Worm (Caenorhabditis elegans) whole organism, L4 larva: Measurements from ENCODE around the gene pst-2.

Experiments used
- D1046.2 ChIP-seq: fragments of 200-800 bp; sonication (Bioruptor generic); IDR thresholded peaks from 2 replicates; pipeline ENCODE4 v1.3.6; 2022; ENCODE audit warnings: missing genetic modification characterization, missing compliant biosample characterization
- F37D6.2 ChIP-seq: sonication (generic microtip); optimal IDR thresholded peaks from 2 replicates; lab custom pipeline; 2016; ENCODE audit warnings: mild to moderate bottlenecking, missing genetic modification characterization, missing compliant biosample characterization
- F44E2.7 ChIP-seq: fragments of 200-800 bp; sonication (Bioruptor generic); IDR thresholded peaks from 2 replicates; pipeline ENCODE4 v2.1.2; 2022; ENCODE audit warnings: missing genetic modification characterization, missing compliant biosample characterization
- R02D3.7 ChIP-seq: fragments of 150-350 bp; sonication (generic microtip); optimal IDR thresholded peaks from 3 replicates; lab custom pipeline; 2014; ENCODE audit warnings: missing biosample characterization, missing genetic modification characterization
- T20F7.1 ChIP-seq: fragments of 200-800 bp; sonication (Bioruptor generic); optimal IDR thresholded peaks from 2 replicates; lab custom pipeline; 2018; ENCODE audit warnings: mild to moderate bottlenecking, missing genetic modification characterization, missing compliant biosample characterization
- Y105C5A.15 ChIP-seq: fragments of 200-800 bp; sonication (Bioruptor generic); IDR thresholded peaks from 2 replicates; pipeline ENCODE4 v1.3.6; 2022; ENCODE audit warnings: missing genetic modification characterization, missing compliant biosample characterization
- Y5F2A.4 ChIP-seq: fragments of 200-800 bp; sonication (Bioruptor generic); optimal IDR thresholded peaks from 2 replicates; lab custom pipeline; 2018; ENCODE audit warnings: mild to moderate bottlenecking, missing genetic modification characterization, missing compliant biosample characterization
- Y75B8A.6 ChIP-seq: fragments of 200-800 bp; sonication (Bioruptor generic); IDR thresholded peaks from 2 replicates; pipeline ENCODE4 v1.3.6; 2022; ENCODE audit warnings: missing genetic modification reagents, missing genetic modification characterization, missing compliant biosample characterization
- aha-1 ChIP-seq: fragments of 150-350 bp; peaks from one replicate; lab custom pipeline; 2014; ENCODE audit warnings: missing biosample characterization, missing genetic modification characterization
- arid-1 ChIP-seq: fragments of 200-800 bp; sonication (Bioruptor generic); conservative IDR thresholded peaks from 2 replicates; pipeline ENCODE4 v1.3.6; 2022; ENCODE audit warnings: missing genetic modification reagents, missing genetic modification characterization, missing compliant biosample characterization
- ceh-20 ChIP-seq: fragments of 200-800 bp; sonication (Bioruptor generic); IDR thresholded peaks from 2 replicates; pipeline ENCODE4 v1.3.6; 2022; ENCODE audit warnings: missing genetic modification reagents, missing genetic modification characterization, missing compliant biosample characterization
- ceh-62 ChIP-seq: sonication (generic microtip); optimal IDR thresholded peaks from 2 replicates; lab custom pipeline; 2017; ENCODE audit warnings: missing biosample characterization, missing genetic modification characterization
- ctbp-1 ChIP-seq: fragments of 200-800 bp; sonication (Bioruptor generic); IDR thresholded peaks from 2 replicates; pipeline ENCODE4 v1.3.6; 2022; ENCODE audit warnings: missing genetic modification reagents, missing genetic modification characterization, missing compliant biosample characterization
- daf-12 ChIP-seq: fragments of 150-350 bp; optimal IDR thresholded peaks from 2 replicates; lab custom pipeline; 2014; ENCODE audit warnings: missing biosample characterization, missing genetic modification reagents, missing genetic modification characterization
- daf-8 ChIP-seq: fragments of 200-800 bp; sonication (Bioruptor generic); IDR thresholded peaks from 2 replicates; pipeline ENCODE4 v1.3.6; 2022; ENCODE audit warnings: missing genetic modification characterization, missing compliant biosample characterization
- dmd-6 ChIP-seq: fragments of 200-800 bp; sonication (Bioruptor generic); IDR thresholded peaks from 2 replicates; pipeline ENCODE4 v1.3.6; 2022; ENCODE audit warnings: missing genetic modification reagents, missing genetic modification characterization, missing compliant biosample characterization
- dmd-8 ChIP-seq: fragments of 200-800 bp; sonication (Bioruptor generic); IDR thresholded peaks from 2 replicates; pipeline ENCODE4 v1.3.6; 2022; ENCODE audit warnings: missing genetic modification characterization, missing compliant biosample characterization
- egl-43 ChIP-seq: fragments of 200-800 bp; sonication (Bioruptor generic); IDR thresholded peaks from 2 replicates; pipeline ENCODE4 v1.3.6; 2022; ENCODE audit warnings: missing genetic modification reagents, missing genetic modification characterization, missing compliant biosample characterization
- fkh-10 ChIP-seq: fragments of 150-350 bp; optimal IDR thresholded peaks from 2 replicates; lab custom pipeline; 2014; ENCODE audit warnings: missing biosample characterization, missing genetic modification reagents, missing genetic modification characterization
- hlh-11 ChIP-seq: fragments of 200-800 bp; sonication (Bioruptor generic); optimal IDR thresholded peaks from 2 replicates; lab custom pipeline; 2018; ENCODE audit warnings: mild to moderate bottlenecking, missing genetic modification characterization, missing compliant biosample characterization
- hlh-30 ChIP-seq: sonication (generic microtip); optimal IDR thresholded peaks from 2 replicates; lab custom pipeline; 2017; ENCODE audit warnings: antibody characterized with exemption, mild to moderate bottlenecking, missing genetic modification characterization, missing compliant biosample characterization; ENCODE audit not compliant: insufficient read depth
- lin-13 ChIP-seq: fragments of 150-350 bp; optimal IDR thresholded peaks from 2 replicates; lab custom pipeline; 2014; ENCODE audit warnings: missing biosample characterization, missing genetic modification reagents, missing genetic modification characterization
- lin-38 ChIP-seq: fragments of 200-800 bp; sonication (Bioruptor generic); IDR thresholded peaks from 2 replicates; pipeline ENCODE4 v1.3.6; 2022; ENCODE audit warnings: missing genetic modification reagents, missing genetic modification characterization, missing compliant biosample characterization
- lin-39 ChIP-seq: fragments of 150-350 bp; optimal IDR thresholded peaks from 2 replicates; lab custom pipeline; 2014; ENCODE audit warnings: missing biosample characterization, missing genetic modification reagents, missing genetic modification characterization
- madf-9 ChIP-seq: fragments of 200-800 bp; sonication (Bioruptor generic); conservative IDR thresholded peaks from 2 replicates; pipeline ENCODE4 v1.3.6; 2022; ENCODE audit warnings: missing genetic modification reagents, missing genetic modification characterization, missing compliant biosample characterization
- mep-1 ChIP-seq: fragments of 150-350 bp; sonication (generic microtip); optimal IDR thresholded peaks from 3 replicates; lab custom pipeline; 2014; ENCODE audit warnings: missing biosample characterization, missing genetic modification characterization
- mes-2 ChIP-seq: sonication (generic microtip); optimal IDR thresholded peaks from 2 replicates; lab custom pipeline; 2016; ENCODE audit warnings: missing genotype, mild to moderate bottlenecking, missing genetic modification characterization, missing compliant biosample characterization; ENCODE audit not compliant: poor library complexity, severe bottlenecking
- mxl-2 ChIP-seq: fragments of 200-800 bp; sonication (Bioruptor generic); conservative IDR thresholded peaks from 2 replicates; pipeline ENCODE4 v1.3.6; 2022; ENCODE audit warnings: missing genetic modification reagents, missing genetic modification characterization, missing compliant biosample characterization
- mxl-3 ChIP-seq: fragments of 200-800 bp; sonication (Bioruptor generic); optimal IDR thresholded peaks from 2 replicates; lab custom pipeline; 2018; ENCODE audit warnings: mild to moderate bottlenecking, missing genetic modification characterization, missing compliant biosample characterization
- nhr-10 ChIP-seq: fragments of 150-350 bp; optimal IDR thresholded peaks from 2 replicates; lab custom pipeline; 2014; ENCODE audit warnings: missing biosample characterization, missing genetic modification characterization
- nhr-111 ChIP-seq: fragments of 200-800 bp; sonication (Bioruptor generic); optimal IDR thresholded peaks from 2 replicates; lab custom pipeline; 2018; ENCODE audit warnings: mild to moderate bottlenecking, missing genetic modification characterization, missing compliant biosample characterization
- nhr-237 ChIP-seq: sonication (generic microtip); optimal IDR thresholded peaks from 2 replicates; lab custom pipeline; 2017; ENCODE audit warnings: missing biosample characterization, missing genetic modification characterization
- nhr-48 ChIP-seq: sonication (generic microtip); optimal IDR thresholded peaks from 2 replicates; lab custom pipeline; 2016; ENCODE audit warnings: mild to moderate bottlenecking, missing genetic modification characterization, missing compliant biosample characterization
- nhr-6 ChIP-seq: fragments of 150-350 bp; optimal IDR thresholded peaks from 2 replicates; lab custom pipeline; 2014; ENCODE audit warnings: missing biosample characterization, missing genetic modification characterization
- nhr-77 ChIP-seq: fragments of 150-350 bp; optimal IDR thresholded peaks from 2 replicates; lab custom pipeline; 2014; ENCODE audit warnings: missing biosample characterization, missing genetic modification characterization
- php-3 ChIP-seq: fragments of 200-800 bp; sonication (Bioruptor generic); IDR thresholded peaks from 2 replicates; pipeline ENCODE4 v1.3.6; 2022; ENCODE audit warnings: missing genetic modification reagents, missing genetic modification characterization, missing compliant biosample characterization
- saeg-2 ChIP-seq: fragments of 200-800 bp; sonication (Bioruptor generic); IDR thresholded peaks from 2 replicates; pipeline ENCODE4 v1.3.6; 2022; ENCODE audit warnings: missing genetic modification reagents, missing genetic modification characterization, missing compliant biosample characterization
- set-16 ChIP-seq: fragments of 200-800 bp; sonication (Bioruptor generic); IDR thresholded peaks from 2 replicates; pipeline ENCODE4 v1.3.6; 2022; ENCODE audit warnings: missing genetic modification reagents, missing genetic modification characterization, missing compliant biosample characterization
- spr-3 ChIP-seq: fragments of 200-800 bp; sonication (Bioruptor generic); optimal IDR thresholded peaks from 2 replicates; lab custom pipeline; 2018; ENCODE audit warnings: mild to moderate bottlenecking, missing genetic modification characterization, missing compliant biosample characterization
- tag-97 ChIP-seq: fragments of 200-800 bp; sonication (Bioruptor generic); IDR thresholded peaks from 2 replicates; pipeline ENCODE4 v1.3.6; 2022; ENCODE audit warnings: missing genetic modification characterization, missing compliant biosample characterization
- vab-7 ChIP-seq: fragments of 200-800 bp; sonication (Bioruptor generic); IDR thresholded peaks from 2 replicates; pipeline ENCODE4 v1.3.6; 2022; ENCODE audit warnings: missing genetic modification reagents, missing genetic modification characterization, missing compliant biosample characterization
- zag-1 ChIP-seq: fragments of 150-350 bp; optimal IDR thresholded peaks from 2 replicates; lab custom pipeline; 2014; ENCODE audit warnings: missing biosample characterization, missing genetic modification characterization
- zfp-2 ChIP-seq: sonication (generic microtip); optimal IDR thresholded peaks from 2 replicates; lab custom pipeline; 2016; ENCODE audit warnings: mild to moderate bottlenecking, missing genetic modification characterization, missing compliant biosample characterization
- zip-11 ChIP-seq: fragments of 200-800 bp; sonication (Bioruptor generic); IDR thresholded peaks from 2 replicates; pipeline ENCODE4 v1.3.6; 2022; ENCODE audit warnings: missing genetic modification characterization, missing compliant biosample characterization
- zip-2 ChIP-seq: fragments of 150-350 bp; optimal IDR thresholded peaks from 2 replicates; lab custom pipeline; 2014; ENCODE audit warnings: missing biosample characterization, missing genetic modification characterization
- ztf-7 ChIP-seq: fragments of 150-350 bp; optimal IDR thresholded peaks from 2 replicates; lab custom pipeline; 2014; ENCODE audit warnings: missing biosample characterization, missing genetic modification characterization

Gene pst-2

ce11 chrIII:5708024-5708423 is 27.8 kb downstream of the pst-2 start (continued):
- TF ChIP-seq spr-3 (no peak), nhr-10 (tag; lab: Kevin White, UChicago) (no peak), daf-12 (tag; lab: Kevin White, UChicago) (no peak), ctbp-1 (GFP tag; lab: Robert Waterston, UW) (0 out of 2 replicates have a peak, but pooled peaks have one; percentile 17), lin-39 (no peak), nhr-77 (tag; lab: Kevin White, UChicago) (no peak), D1046.2 (no peak), dmd-8 (no peak), php-3 (GFP tag; lab: Robert Waterston, UW) (no peak), saeg-2 (GFP tag; lab: Robert Waterston, UW) (no peak), nhr-48 (tag; lab: Kevin White, UChicago) (no peak), vab-7 (GFP tag; lab: Robert Waterston, UW) (no peak), T20F7.1 (GFP tag; lab: Kevin White, UChicago) (no peak), zfp-2 (tag; lab: Kevin White, UChicago) (no peak), zip-11 (GFP tag; lab: Robert Waterston, UW) (no peak), mes-2 (peak; percentile 1), egl-43 (0 out of 2 replicates have a peak, but pooled peaks have one; percentile 29), R02D3.7 (no peak), ceh-62 (no peak)

ce11 chrIII:5709224-5709623 is 29.0 kb downstream of the pst-2 start, which contains the start of gene hpo-28:
Gene hpo-28, minus strand, starts transcription at chrIII:5709324.
- TF ChIP-seq zip-2 (tag; lab: Kevin White, UChicago) (no peak), aha-1 (no peak), F37D6.2 (tag; lab: Kevin White, UChicago) (no peak), ztf-7 (tag; lab: Kevin White, UChicago) (no peak), nhr-77 (tag; lab: Kevin White, UChicago) (no peak), Y5F2A.4 (GFP tag; lab: Kevin White, UChicago) (no peak), nhr-237 (tag; lab: Kevin White, UChicago) (no peak), zag-1 (tag; lab: Kevin White, UChicago) (no peak), mxl-3 (GFP tag; lab: Kevin White, UChicago) (no peak), daf-12 (tag; lab: Kevin White, UChicago) (no peak), daf-8 (GFP tag; lab: Robert Waterston, UW) (no peak), php-3 (GFP tag; lab: Robert Waterston, UW) (no peak)

- TF ChIP-seq nhr-111 (GFP tag; lab: Kevin White, UChicago) (no peak), mxl-2 (GFP tag; lab: Robert Waterston, UW) (no peak), lin-38 (GFP tag; lab: Robert Waterston, UW) (0 out of 2 replicates have a peak, but pooled peaks have one; percentile 22), hlh-30 (tag; lab: Kevin White, UChicago) (no peak), zip-11 (GFP tag; lab: Robert Waterston, UW) (no peak)
- TF ChIP-seq, all 104 proteins: peak for 1
These were observed 29.8 kb downstream of the pst-2 start, which contains the start of gene B0336.12 for ce11 chrIII:5710045-5710444. Gene B0336.12, minus strand, starts transcription at chrIII:5710145.

- no peak for TF ChIP-seq tag-97 (GFP tag; lab: Robert Waterston, UW)
- TF ChIP-seq nhr-6, result no peak
- TF ChIP-seq nhr-48 (tag; lab: Kevin White, UChicago), result peak; percentile 64
- peak; percentile 53 for TF ChIP-seq mep-1
- no peak for TF ChIP-seq fkh-10 (GFP tag; lab: Kevin White, UChicago)
- peak; percentile 41 for TF ChIP-seq mes-2
- peak; percentile 30; the same call in 1 of the 2 replicates for TF ChIP-seq dmd-6
- TF ChIP-seq hlh-11 (tag; lab: Kevin White, UChicago), result peak; percentile 86
- TF ChIP-seq F37D6.2 (tag; lab: Kevin White, UChicago), result no peak
- no peak for TF ChIP-seq set-16 (GFP tag; lab: Robert Waterston, UW)
- no peak for TF ChIP-seq zip-11 (GFP tag; lab: Robert Waterston, UW)
- TF ChIP-seq Y105C5A.15 (GFP tag; lab: Robert Waterston, UW), result no peak
- TF ChIP-seq madf-9 (GFP tag; lab: Robert Waterston, UW), result 0 out of 2 replicates have a peak, but pooled peaks have one; percentile 42
- TF ChIP-seq Y75B8A.6 (GFP tag; lab: Robert Waterston, UW), result no peak
- TF ChIP-seq mxl-3 (GFP tag; lab: Kevin White, UChicago), result peak; percentile 95
- no peak for TF ChIP-seq T20F7.1 (GFP tag; lab: Kevin White, UChicago)
- TF ChIP-seq F44E2.7 (GFP tag; lab: Robert Waterston, UW), result no peak
- no peak for TF ChIP-seq lin-13 (GFP tag; lab: Kevin White, UChicago)
- TF ChIP-seq arid-1 (GFP tag; lab: Robert Waterston, UW), result no peak
- no peak for TF ChIP-seq spr-3
- TF ChIP-seq daf-12 (tag; lab: Kevin White, UChicago), result no peak
- 0 out of 2 replicates have a peak, but pooled peaks have one; percentile 37 for TF ChIP-seq ceh-20
These were observed 30.4 kb downstream of the pst-2 start for ce11 chrIII:5710676-5711075.
